Worm (Caenorhabditis elegans) whole organism, L4/young adult: ENCODE results near the gene srw-77.

ENCODE experiments used
- W03F9.2 ChIP-seq: fragments of 150-350 bp; optimal IDR thresholded peaks from 2 replicates; lab custom pipeline; 2014; ENCODE audit warnings: missing biosample characterization, missing genetic modification characterization
- dao-5 ChIP-seq: sonication (generic microtip); optimal IDR thresholded peaks from 2 replicates; lab custom pipeline; 2016; ENCODE audit warnings: missing genotype, missing genetic modification characterization, moderate library complexity, missing compliant biosample characterization
- him-1 ChIP-seq: sonication (generic microtip); optimal IDR thresholded peaks from 2 replicates; lab custom pipeline; 2016; ENCODE audit warnings: missing genotype, missing genetic modification reagents, missing genetic modification characterization, missing compliant biosample characterization

- TF ChIP-seq him-1 (tag; lab: Kevin White, UChicago): no peak
- TF ChIP-seq W03F9.2 (tag; lab: Kevin White, UChicago): no peak
- TF ChIP-seq dao-5 (tag; lab: Kevin White, UChicago): no peak
Observed at ce11 chrV:16646372-16646771, 2.9 kb upstream of the srw-77 start, which contains the start of gene W06G6.9.
